Worm (Caenorhabditis elegans) whole organism, L3 larva: ENCODE results near the gene djr-1.2.
A peak's percentile ranks its signal among the peaks of the same experiment; 100 is the strongest.

Experiments used
- R02D3.7 ChIP-seq: fragments of 150-350 bp; optimal IDR thresholded peaks from 2 replicates; lab custom pipeline; 2014; ENCODE audit warnings: missing biosample characterization, missing genetic modification characterization
- ZK546.5 ChIP-seq: sonication (generic microtip); optimal IDR thresholded peaks from 2 replicates; lab custom pipeline; 2017; ENCODE audit warnings: missing biosample characterization, missing genetic modification characterization
- aly-2 ChIP-seq: fragments of 150-350 bp; optimal IDR thresholded peaks from 2 replicates; lab custom pipeline; 2014; ENCODE audit warnings: missing biosample characterization, missing genetic modification characterization
- ceh-28 ChIP-seq: fragments of 150-350 bp; optimal IDR thresholded peaks from 2 replicates; lab custom pipeline; 2014; ENCODE audit warnings: missing biosample characterization, missing genetic modification reagents, missing genetic modification characterization
- ceh-82 ChIP-seq: fragments of 150-350 bp; optimal IDR thresholded peaks from 2 replicates; lab custom pipeline; 2014; ENCODE audit warnings: missing biosample characterization, missing genetic modification characterization
- egl-27 ChIP-seq: sonication (generic microtip); optimal IDR thresholded peaks from 4 replicates; lab custom pipeline; 2017; ENCODE audit warnings: missing biosample characterization, missing genetic modification reagents, missing genetic modification characterization
- egl-5 ChIP-seq: fragments of 150-350 bp; optimal IDR thresholded peaks from 2 replicates; lab custom pipeline; 2017; ENCODE audit warnings: missing biosample characterization, missing genetic modification reagents, missing genetic modification characterization, inconsistent platforms
- elt-2 ChIP-seq: sonication (generic microtip); optimal IDR thresholded peaks from 2 replicates; lab custom pipeline; 2016; ENCODE audit warnings: missing genetic modification reagents, mild to moderate bottlenecking, missing genetic modification characterization, missing compliant biosample characterization
- fkh-10 ChIP-seq: sonication (generic microtip); optimal IDR thresholded peaks from 2 replicates; lab custom pipeline; 2017; ENCODE audit warnings: missing biosample characterization, missing genetic modification reagents, missing genetic modification characterization
- fkh-2 ChIP-seq: fragments of 150-350 bp; optimal IDR thresholded peaks from 2 replicates; lab custom pipeline; 2014; ENCODE audit warnings: missing biosample characterization, missing genetic modification reagents, missing genetic modification characterization
- fos-1 ChIP-seq: fragments of 150-350 bp; optimal IDR thresholded peaks from 2 replicates; lab custom pipeline; 2014; ENCODE audit warnings: missing biosample characterization, missing genetic modification characterization
- hmg-11 ChIP-seq: sonication (generic microtip); optimal IDR thresholded peaks from 2 replicates; lab custom pipeline; 2016; ENCODE audit warnings: missing genetic modification characterization, missing compliant biosample characterization
- jun-1 ChIP-seq: fragments of 150-350 bp; optimal IDR thresholded peaks from 2 replicates; lab custom pipeline; 2014; ENCODE audit warnings: missing biosample characterization, missing genetic modification reagents, missing genetic modification characterization
- lin-15B ChIP-seq: fragments of 150-350 bp; optimal IDR thresholded peaks from 2 replicates; lab custom pipeline; 2014; ENCODE audit warnings: missing biosample characterization, missing genetic modification characterization
- lsy-12 ChIP-seq: sonication (generic microtip); optimal IDR thresholded peaks from 2 replicates; lab custom pipeline; 2016; ENCODE audit warnings: mild to moderate bottlenecking, missing genetic modification characterization, missing compliant biosample characterization
- mml-1 ChIP-seq: fragments of 150-350 bp; sonication (generic microtip); optimal IDR thresholded peaks from 3 replicates; lab custom pipeline; 2014; ENCODE audit warnings: missing biosample characterization, missing genetic modification characterization
- nfya-1 ChIP-seq: sonication (generic microtip); optimal IDR thresholded peaks from 2 replicates; lab custom pipeline; 2017; ENCODE audit warnings: missing genetic modification characterization, mild to moderate bottlenecking, missing compliant biosample characterization, antibody characterized with exemption, moderate library complexity; ENCODE audit not compliant: insufficient read depth
- nhr-11 ChIP-seq: fragments of 150-350 bp; optimal IDR thresholded peaks from 2 replicates; lab custom pipeline; 2014; ENCODE audit warnings: missing biosample characterization, missing genetic modification characterization
- nhr-12 ChIP-seq: fragments of 150-350 bp; optimal IDR thresholded peaks from 2 replicates; lab custom pipeline; 2014; ENCODE audit warnings: missing biosample characterization, missing genetic modification characterization
- nhr-23 ChIP-seq: fragments of 150-350 bp; optimal IDR thresholded peaks from 2 replicates; lab custom pipeline; 2014; ENCODE audit warnings: missing biosample characterization, missing genetic modification reagents, missing genetic modification characterization
- nhr-237 ChIP-seq: fragments of 150-350 bp; optimal IDR thresholded peaks from 2 replicates; lab custom pipeline; 2014; ENCODE audit warnings: missing biosample characterization, missing genetic modification characterization
- nhr-28 ChIP-seq: fragments of 150-350 bp; optimal IDR thresholded peaks from 2 replicates; lab custom pipeline; 2014; ENCODE audit warnings: missing biosample characterization, missing genetic modification characterization
- nhr-43 ChIP-seq: sonication (generic microtip); optimal IDR thresholded peaks from 2 replicates; lab custom pipeline; 2016; ENCODE audit warnings: mild to moderate bottlenecking, missing genetic modification characterization, missing compliant biosample characterization; ENCODE audit not compliant: poor library complexity, severe bottlenecking
- nhr-67 ChIP-seq: fragments of 150-350 bp; optimal IDR thresholded peaks from 2 replicates; lab custom pipeline; 2014; ENCODE audit warnings: missing biosample characterization, missing genetic modification characterization
- nhr-76 ChIP-seq: fragments of 150-350 bp; sonication (generic microtip); optimal IDR thresholded peaks from 5 replicates; lab custom pipeline; 2014; ENCODE audit warnings: missing biosample characterization, missing genetic modification characterization
- nhr-77 ChIP-seq: fragments of 150-350 bp; optimal IDR thresholded peaks from 2 replicates; lab custom pipeline; 2014; ENCODE audit warnings: missing biosample characterization, missing genetic modification characterization
- pha-4 ChIP-seq: fragments of 150-350 bp; optimal IDR thresholded peaks from 2 replicates; lab custom pipeline; 2014; ENCODE audit warnings: missing biosample characterization, missing genetic modification reagents, missing genetic modification characterization
- pqm-1 ChIP-seq: fragments of 150-350 bp; optimal IDR thresholded peaks from 2 replicates; lab custom pipeline; 2017; ENCODE audit warnings: missing biosample characterization, missing genetic modification characterization, inconsistent platforms
- sea-2 ChIP-seq: fragments of 150-350 bp; sonication (generic microtip); optimal IDR thresholded peaks from 4 replicates; lab custom pipeline; 2014; ENCODE audit warnings: missing biosample characterization, missing genetic modification reagents, missing genetic modification characterization
- unc-62 ChIP-seq: fragments of 150-350 bp; sonication (generic microtip); optimal IDR thresholded peaks from 4 replicates; lab custom pipeline; 2014; ENCODE audit warnings: missing biosample characterization, missing genetic modification reagents, missing genetic modification characterization
- zag-1 ChIP-seq: fragments of 150-350 bp; optimal IDR thresholded peaks from 2 replicates; lab custom pipeline; 2014; ENCODE audit warnings: missing biosample characterization, missing genetic modification characterization
- ztf-4 ChIP-seq: fragments of 150-350 bp; optimal IDR thresholded peaks from 2 replicates; lab custom pipeline; 2014; ENCODE audit warnings: missing biosample characterization, missing genetic modification characterization

The djr-1.2 gene

DNA sequence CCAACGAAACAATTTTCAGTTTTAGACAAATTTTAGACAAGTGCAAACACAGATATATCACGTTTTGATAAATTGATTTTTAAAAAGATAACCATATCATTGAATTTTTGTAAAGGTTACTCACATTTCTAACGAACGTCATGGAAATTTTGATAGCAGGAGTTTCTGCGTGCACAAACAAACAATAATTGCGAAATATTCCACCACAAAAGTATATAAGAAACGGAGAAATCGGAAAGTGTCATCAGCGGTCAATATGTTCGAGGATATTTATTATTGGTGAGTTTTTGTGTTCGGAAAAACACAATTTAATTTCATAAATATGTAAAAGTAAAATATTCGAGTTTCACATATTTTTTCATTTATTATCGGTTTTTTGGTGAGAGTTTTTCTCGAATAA is 20.6 kb downstream of the djr-1.2 start, which contains the start of gene C49G7.7:
C49G7.7 (plus strand) TSS at position 174 of the 400 bp plus-strand sequence.
- no peak for TF ChIP-seq nhr-76 (tag; lab: Kevin White, UChicago)
- no peak for TF ChIP-seq nhr-12
- no peak for TF ChIP-seq egl-5 (tag; lab: Kevin White, UChicago)
- TF ChIP-seq pqm-1 (tag; lab: Kevin White, UChicago), result no peak
- no peak for TF ChIP-seq nhr-23
- no peak for TF ChIP-seq fos-1 (tag; lab: Kevin White, UChicago)
- no peak for TF ChIP-seq elt-2 (tag; lab: Kevin White, UChicago)
- no peak for TF ChIP-seq nhr-28 (tag; lab: Kevin White, UChicago)
- TF ChIP-seq nhr-77 (tag; lab: Kevin White, UChicago), result no peak
- no peak for TF ChIP-seq sea-2
- no peak for TF ChIP-seq mml-1 (tag; lab: Kevin White, UChicago)
- no peak for TF ChIP-seq unc-62 (GFP tag; lab: Kevin White, UChicago)
- no peak for TF ChIP-seq hmg-11 (tag; lab: Kevin White, UChicago)

DNA sequence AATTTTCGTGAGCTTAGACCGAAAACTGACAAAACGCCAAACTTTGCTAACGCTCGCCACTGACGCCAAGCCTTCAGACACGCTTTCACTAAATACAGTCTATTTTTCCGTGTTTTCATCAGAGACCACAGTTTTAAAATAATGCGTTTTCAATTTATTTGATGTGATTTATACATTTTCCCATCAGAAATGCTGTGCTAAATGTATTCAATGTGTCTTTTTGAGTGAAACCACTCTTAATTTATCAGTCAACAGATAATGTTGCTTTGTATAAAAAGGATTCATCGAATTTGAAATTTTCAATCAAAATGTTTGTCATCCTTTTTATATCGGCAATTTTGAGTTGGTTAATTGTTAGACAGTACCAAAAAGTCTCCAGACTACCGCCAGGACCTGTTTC is 23.6 kb downstream of the djr-1.2 start, which contains the start of gene cyp-35A4:
cyp-35A4 (plus strand) TSS at position 301 of the 400 bp plus-strand sequence.
- no peak for TF ChIP-seq nhr-237 (tag; lab: Kevin White, UChicago)
- no peak for TF ChIP-seq egl-27 (tag; lab: Kevin White, UChicago)
- no peak for TF ChIP-seq nhr-67 (tag; lab: Kevin White, UChicago)
- no peak for TF ChIP-seq lsy-12 (tag; lab: Kevin White, UChicago)
- TF ChIP-seq hmg-11 (tag; lab: Kevin White, UChicago), result no peak
- no peak for TF ChIP-seq ztf-4
- TF ChIP-seq nhr-76 (tag; lab: Kevin White, UChicago), result no peak
- TF ChIP-seq fkh-2 (tag; lab: Kevin White, UChicago), result no peak
- TF ChIP-seq nhr-28 (tag; lab: Kevin White, UChicago), result no peak
- TF ChIP-seq ZK546.5 (tag; lab: Kevin White, UChicago), result no peak
- TF ChIP-seq R02D3.7, result no peak
- no peak for TF ChIP-seq fkh-10 (GFP tag; lab: Kevin White, UChicago)
- no peak for TF ChIP-seq lin-15B

DNA sequence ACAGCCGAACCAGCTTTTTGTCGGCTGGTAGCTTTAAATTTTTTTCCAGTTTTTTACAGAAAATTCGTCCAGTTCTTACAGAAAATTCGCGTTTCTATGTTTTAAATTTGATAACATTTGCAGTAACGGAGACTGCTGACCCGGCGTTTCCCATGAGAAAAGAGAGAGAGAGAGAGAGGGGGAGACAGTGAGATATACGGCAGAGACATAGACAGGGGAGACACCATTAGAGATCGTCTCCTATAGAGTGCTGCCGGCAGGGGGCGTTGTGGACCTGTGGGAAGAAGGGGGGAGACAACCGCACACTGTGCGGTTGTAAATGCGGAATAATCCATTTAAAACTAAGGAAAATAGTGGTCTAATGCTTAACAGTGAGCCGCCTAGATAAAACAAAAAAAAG is 25.3 kb downstream of the djr-1.2 start:
- TF ChIP-seq nfya-1, result peak; percentile 87
- peak; percentile 30 for TF ChIP-seq elt-2 (tag; lab: Kevin White, UChicago)
- TF ChIP-seq nhr-12, result no peak
- TF ChIP-seq, all 47 proteins: peak for 2

- TF ChIP-seq hmg-11 (tag; lab: Kevin White, UChicago) (no peak), jun-1 (tag; lab: Kevin White, UChicago) (peak; percentile 64), elt-2 (tag; lab: Kevin White, UChicago) (peak; percentile 92), ceh-82 (tag; lab: Kevin White, UChicago) (no peak), nhr-77 (tag; lab: Kevin White, UChicago) (no peak), nhr-12 (no peak), pqm-1 (tag; lab: Kevin White, UChicago) (peak; percentile 81), nhr-43 (no peak), nfya-1 (no peak), sea-2 (no peak), fkh-2 (tag; lab: Kevin White, UChicago) (no peak), zag-1 (no peak), unc-62 (GFP tag; lab: Kevin White, UChicago) (no peak), aly-2 (tag; lab: Kevin White, UChicago) (no peak), nhr-28 (tag; lab: Kevin White, UChicago) (no peak), R02D3.7 (no peak), ceh-28 (tag; lab: Kevin White, UChicago) (no peak)
These were observed 30.1 kb downstream of the djr-1.2 start, which contains the start of gene K09D9.1 for ce11 chrV:4024777-4025176. Gene K09D9.1 (plus strand): TSS chrV:4025047.

DNA sequence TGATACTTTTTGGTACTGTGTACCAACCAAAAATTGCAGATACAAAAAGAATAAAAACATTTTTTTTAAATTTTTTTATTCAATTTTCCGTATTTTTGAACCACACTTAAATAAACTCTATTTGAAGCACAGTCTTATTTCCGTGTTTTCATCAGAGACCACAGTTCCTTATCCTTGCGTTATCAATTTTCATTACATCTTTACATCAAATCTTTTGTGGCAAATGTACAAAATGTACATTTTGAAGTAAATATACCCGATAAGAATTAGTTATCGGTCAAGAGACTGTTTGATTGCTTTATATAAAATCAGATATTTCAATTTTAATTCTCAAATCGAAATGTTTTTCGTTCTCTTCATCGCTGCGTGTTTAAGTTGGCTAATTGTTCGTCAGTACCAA is 32.6 kb downstream of the djr-1.2 start, which contains the start of gene cyp-35A3:
cyp-35A3 (plus strand) TSS at position 301 of the 400 bp plus-strand sequence.
- TF ChIP-seq ceh-28 (tag; lab: Kevin White, UChicago), result no peak
- no peak for TF ChIP-seq egl-5 (tag; lab: Kevin White, UChicago)
- TF ChIP-seq nhr-76 (tag; lab: Kevin White, UChicago), result no peak
- TF ChIP-seq nfya-1, result no peak
- no peak for TF ChIP-seq jun-1 (tag; lab: Kevin White, UChicago)
- no peak for TF ChIP-seq pha-4
- TF ChIP-seq nhr-12, result no peak
- TF ChIP-seq nhr-43, result no peak
- TF ChIP-seq nhr-11 (tag; lab: Kevin White, UChicago), result no peak
- TF ChIP-seq lsy-12 (tag; lab: Kevin White, UChicago), result no peak
